Fruit fly (Drosophila melanogaster): ENCODE data around the gene CG44139.

dm6 chr2L:2429588-2429987 lies 5.0 kb downstream of the CG44139 start:
- TF ChIP-seq CG8632 (GFP tag; optimal IDR thresholded peaks at IDR 0.05) (no peak), Hr39 (GFP tag; optimal IDR thresholded peaks at IDR 0.05) (no peak), spab (GFP tag; optimal IDR thresholded peaks at IDR 0.05) (no peak), fd59A (GFP tag; optimal IDR thresholded peaks at IDR 0.05) (no peak), Lpt (GFP tag; optimal IDR thresholded peaks at IDR 0.05) (no peak), CG31627 (GFP tag; optimal IDR thresholded peaks at IDR 0.05) (no peak), Ets96B (tag; optimal IDR thresholded peaks at IDR 0.05) (no peak), OdsH (GFP tag; optimal IDR thresholded peaks at IDR 0.05) (no peak), CG11762 (GFP tag; optimal IDR thresholded peaks at IDR 0.05; ENCODE audit: insufficient read depth) (no peak), achi (GFP tag; optimal IDR thresholded peaks at IDR 0.05) (no peak), CG6854 (GFP tag; optimal IDR thresholded peaks at IDR 0.05) (no peak), CG7368 (GFP tag; optimal IDR thresholded peaks at IDR 0.05) (no peak), ss (GFP tag; optimal IDR thresholded peaks at IDR 0.05) (no peak), CG8319 (GFP tag; optimal IDR thresholded peaks at IDR 0.05) (no peak)
